Fruit fly (Drosophila melanogaster): ENCODE measurements around the gene CG43052.

DNA sequence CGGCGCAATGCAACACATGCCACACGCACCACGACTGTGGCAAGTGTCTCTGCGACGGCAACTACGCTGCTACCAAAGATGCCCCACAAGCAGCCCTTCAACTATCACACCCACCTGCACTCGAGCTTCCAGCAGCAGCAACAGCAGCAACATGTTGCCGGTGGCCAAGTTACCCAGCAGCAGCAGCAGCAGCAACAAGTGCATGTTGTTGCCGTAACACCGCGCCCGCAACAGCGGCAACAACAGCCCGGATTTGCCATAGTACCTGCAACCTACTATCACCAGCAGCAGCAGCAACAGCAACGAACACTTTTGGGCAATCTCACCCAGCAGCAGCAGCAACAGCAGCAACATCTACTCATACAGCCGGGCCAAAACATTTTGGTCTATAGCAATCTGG lies 43.2 kb upstream of the CG43052 start:
- TF ChIP-seq CG7101 (tag; optimal IDR thresholded peaks at IDR 0.05) (no peak), kay (GFP tag; ENCODE audit: borderline replicate concordance) (no peak), CG1620 (GFP tag; optimal IDR thresholded peaks at IDR 0.05) (no peak), Hr96 (GFP tag; optimal IDR thresholded peaks at IDR 0.05) (no peak), pad (GFP tag; optimal IDR thresholded peaks at IDR 0.05) (no peak)

Measured in whole organism, adult.